Fruit fly (Drosophila melanogaster): ENCODE data around the gene CG31870.

CG31870 gene

DNA sequence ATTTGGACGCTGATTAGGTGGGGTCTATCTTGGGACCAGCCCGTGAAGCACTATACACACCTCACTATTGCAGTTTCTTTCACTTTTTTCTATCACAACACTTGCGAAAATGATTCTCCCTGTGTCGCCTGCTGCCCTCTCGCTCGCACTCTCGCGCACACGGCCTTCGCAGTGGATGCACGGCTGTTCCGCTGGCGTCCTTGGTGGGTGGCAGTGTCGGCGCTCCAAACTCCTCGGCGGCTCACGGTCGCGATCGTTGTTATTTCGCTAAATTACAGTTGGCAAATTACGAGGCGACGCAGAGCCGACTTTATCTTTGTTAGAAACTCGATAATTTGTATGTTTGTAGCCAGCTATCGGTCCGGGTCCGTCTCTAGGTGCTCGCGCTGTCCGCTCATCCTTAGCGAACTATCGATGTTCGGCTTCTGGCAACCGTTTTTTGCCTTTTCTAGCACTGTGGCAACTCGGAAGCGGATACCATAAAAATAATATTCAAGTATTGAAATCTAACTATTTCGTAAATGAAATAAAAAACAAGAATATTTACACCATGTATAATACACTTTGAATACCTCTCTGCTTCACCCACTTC is 22.3 kb upstream of the CG31870 start, which contains the start of gene Ubc2:
Gene Ubc2 (minus strand): TSS at position 410 of the 592 bp plus-strand sequence.
- TF ChIP-seq kay (GFP tag; ENCODE audit: borderline replicate concordance) (no peak), cic (GFP tag; optimal IDR thresholded peaks at IDR 0.05) (no peak), toe (GFP tag; optimal IDR thresholded peaks at IDR 0.05) (no peak), CG14711 (tag; optimal IDR thresholded peaks at IDR 0.05) (peak; percentile 32), CG1620 (GFP tag; optimal IDR thresholded peaks at IDR 0.05) (peak; percentile 24), Clk (GFP tag; optimal IDR thresholded peaks at IDR 0.05) (no peak), cnc (optimal IDR thresholded peaks at IDR 0.05) (no peak), CG11617 (GFP tag; optimal IDR thresholded peaks at IDR 0.05) (no peak), Hr96 (GFP tag; optimal IDR thresholded peaks at IDR 0.05) (peak; percentile 21), ovo (GFP tag; optimal IDR thresholded peaks at IDR 0.05) (no peak), pad (GFP tag; optimal IDR thresholded peaks at IDR 0.05) (no peak), CG5204 (GFP tag; optimal IDR thresholded peaks at IDR 0.05) (no peak), tj (GFP tag; optimal IDR thresholded peaks at IDR 0.05) (no peak), bab1 (GFP tag; optimal IDR thresholded peaks at IDR 0.05) (peak; percentile 59), CG7101 (tag; optimal IDR thresholded peaks at IDR 0.05) (no peak), CG33017 (tag; optimal IDR thresholded peaks at IDR 0.05) (peak; percentile 3), Crg-1 (GFP tag; optimal IDR thresholded peaks at IDR 0.05) (no peak), CG7045 (GFP tag; optimal IDR thresholded peaks at IDR 0.05) (no peak), Mnt (GFP tag; optimal IDR thresholded peaks at IDR 0.05) (peak; percentile 47), CG12768 (GFP tag; optimal IDR thresholded peaks at IDR 0.05) (no peak)

DNA sequence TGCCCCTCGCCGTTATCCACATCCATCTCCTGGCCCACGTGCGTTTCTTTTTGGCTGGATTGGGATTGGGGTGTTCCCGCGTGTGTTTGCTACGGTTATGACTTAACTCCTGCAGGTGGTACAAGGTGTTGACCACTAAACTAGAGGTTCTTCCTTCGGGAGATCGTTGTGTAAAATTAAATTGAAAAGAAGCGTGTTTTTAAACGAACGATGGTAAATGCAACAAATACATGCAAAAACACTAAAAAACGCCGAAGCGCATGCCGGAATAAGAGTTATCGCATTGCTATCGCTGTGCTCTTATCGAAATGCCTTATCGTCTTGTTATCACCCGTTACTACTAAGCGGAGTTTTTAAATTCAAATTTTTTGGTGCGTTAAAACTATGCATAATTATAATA is 20.3 kb upstream of the CG31870 start, which contains the start of gene CG6724:
Gene CG6724 (minus strand): TSS at position 245 of the 400 bp plus-strand sequence.
- TF ChIP-seq CG5204 (GFP tag; optimal IDR thresholded peaks at IDR 0.05) (no peak), kay (GFP tag; ENCODE audit: borderline replicate concordance) (no peak), Mnt (GFP tag; optimal IDR thresholded peaks at IDR 0.05) (peak; percentile 96), bab1 (GFP tag; optimal IDR thresholded peaks at IDR 0.05) (peak; percentile 16), Clk (GFP tag; optimal IDR thresholded peaks at IDR 0.05) (no peak), CG11617 (GFP tag; optimal IDR thresholded peaks at IDR 0.05) (no peak), CG12768 (GFP tag; optimal IDR thresholded peaks at IDR 0.05) (no peak)

DNA sequence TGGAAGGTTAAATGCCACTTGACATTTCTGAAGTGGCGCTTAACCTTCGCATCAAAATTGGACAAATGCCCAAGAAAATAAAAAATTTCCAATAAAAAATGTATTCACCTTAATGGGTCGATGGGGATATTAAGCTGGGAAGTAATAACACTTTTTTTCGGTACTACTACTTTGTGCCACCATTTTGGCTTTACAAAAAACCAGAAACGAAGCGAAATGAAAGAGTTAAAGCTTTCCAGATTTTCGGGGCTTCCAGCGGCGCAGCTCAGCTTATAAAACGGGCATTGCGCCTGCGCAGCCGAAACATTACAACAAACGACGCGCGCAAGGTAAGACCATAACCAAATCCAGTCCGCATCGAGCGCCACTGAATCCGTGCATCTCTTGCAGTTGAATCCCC is 19.5 kb upstream of the CG31870 start, which contains the start of gene CG17127:
Gene CG17127 (plus strand): TSS at position 301 of the 400 bp plus-strand sequence.
- TF ChIP-seq cnc (optimal IDR thresholded peaks at IDR 0.05): no peak
- TF ChIP-seq Crg-1 (GFP tag; optimal IDR thresholded peaks at IDR 0.05): no peak
- no peak for TF ChIP-seq CG5204 (GFP tag; optimal IDR thresholded peaks at IDR 0.05)
- no peak for TF ChIP-seq kay (GFP tag; ENCODE audit: borderline replicate concordance)
- TF ChIP-seq CG7045 (GFP tag; optimal IDR thresholded peaks at IDR 0.05): no peak
- TF ChIP-seq tj (GFP tag; optimal IDR thresholded peaks at IDR 0.05): no peak
- no peak for TF ChIP-seq pad (GFP tag; optimal IDR thresholded peaks at IDR 0.05)
- TF ChIP-seq Mnt (GFP tag; optimal IDR thresholded peaks at IDR 0.05): no peak
- TF ChIP-seq bab1 (GFP tag; optimal IDR thresholded peaks at IDR 0.05): no peak
- TF ChIP-seq toe (GFP tag; optimal IDR thresholded peaks at IDR 0.05): no peak

DNA sequence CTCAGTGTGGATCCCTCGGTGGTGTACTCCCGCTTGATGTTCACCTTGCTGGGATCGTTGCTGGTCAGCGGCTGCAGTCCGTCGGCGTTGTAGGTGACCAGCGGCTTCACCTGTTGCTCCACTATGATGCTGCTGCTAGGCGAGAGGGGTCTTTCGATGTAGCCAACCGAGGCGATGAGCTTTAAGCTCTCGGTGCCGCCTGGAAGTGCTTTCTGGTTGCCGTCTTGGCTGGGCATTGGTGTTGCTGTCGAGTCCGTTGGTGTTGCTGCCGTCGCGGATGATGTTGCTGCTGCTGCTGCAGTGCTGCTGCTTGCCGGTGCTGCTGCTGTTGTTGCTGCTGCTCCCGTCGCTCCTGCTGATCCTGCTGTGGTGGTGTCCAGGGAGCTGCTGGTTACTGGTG is 16.0 kb upstream of the CG31870 start:
- TF ChIP-seq CG11617 (GFP tag; optimal IDR thresholded peaks at IDR 0.05) (no peak), Mnt (GFP tag; optimal IDR thresholded peaks at IDR 0.05) (no peak), bab1 (GFP tag; optimal IDR thresholded peaks at IDR 0.05) (no peak), CG33017 (tag; optimal IDR thresholded peaks at IDR 0.05) (no peak), ovo (GFP tag; optimal IDR thresholded peaks at IDR 0.05) (no peak), CG5204 (GFP tag; optimal IDR thresholded peaks at IDR 0.05) (no peak), cic (GFP tag; optimal IDR thresholded peaks at IDR 0.05) (no peak), toe (GFP tag; optimal IDR thresholded peaks at IDR 0.05) (no peak), kay (GFP tag; ENCODE audit: borderline replicate concordance) (no peak), CG7045 (GFP tag; optimal IDR thresholded peaks at IDR 0.05) (no peak), cnc (optimal IDR thresholded peaks at IDR 0.05) (no peak), CG14711 (tag; optimal IDR thresholded peaks at IDR 0.05) (no peak)

DNA sequence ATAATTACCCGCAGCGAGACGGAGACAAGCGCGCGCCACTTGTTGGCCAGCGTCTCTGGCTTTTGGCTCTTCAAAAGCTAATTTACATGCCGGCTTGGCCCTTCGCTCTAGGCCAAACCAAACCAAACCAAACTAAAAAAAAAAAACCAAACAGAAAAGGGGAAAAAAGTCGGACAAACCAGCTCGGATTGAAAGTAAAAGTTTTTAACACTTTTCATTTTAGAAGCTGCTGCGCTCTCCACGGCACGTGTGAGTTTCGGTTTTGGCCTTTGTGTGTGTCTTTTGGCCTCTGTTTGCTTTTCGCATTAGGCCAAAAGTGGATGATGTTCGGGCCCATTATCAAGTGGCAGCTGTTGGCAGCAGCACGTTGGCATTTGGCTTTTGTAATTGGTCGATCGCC is 8.8 kb upstream of the CG31870 start:
- TF ChIP-seq CG11617 (GFP tag; optimal IDR thresholded peaks at IDR 0.05): no peak
- TF ChIP-seq cnc (optimal IDR thresholded peaks at IDR 0.05): no peak
- TF ChIP-seq CG7045 (GFP tag; optimal IDR thresholded peaks at IDR 0.05): no peak
- no peak for TF ChIP-seq CG33017 (tag; optimal IDR thresholded peaks at IDR 0.05)
- no peak for TF ChIP-seq kay (GFP tag; ENCODE audit: borderline replicate concordance)
- TF ChIP-seq CG12768 (GFP tag; optimal IDR thresholded peaks at IDR 0.05): no peak
- TF ChIP-seq CG1620 (GFP tag; optimal IDR thresholded peaks at IDR 0.05): no peak
- no peak for TF ChIP-seq CG5204 (GFP tag; optimal IDR thresholded peaks at IDR 0.05)
- TF ChIP-seq Hr96 (GFP tag; optimal IDR thresholded peaks at IDR 0.05): no peak
- no peak for TF ChIP-seq Mnt (GFP tag; optimal IDR thresholded peaks at IDR 0.05)
- TF ChIP-seq Clk (GFP tag; optimal IDR thresholded peaks at IDR 0.05): no peak
- TF ChIP-seq CG14711 (tag; optimal IDR thresholded peaks at IDR 0.05): no peak

DNA sequence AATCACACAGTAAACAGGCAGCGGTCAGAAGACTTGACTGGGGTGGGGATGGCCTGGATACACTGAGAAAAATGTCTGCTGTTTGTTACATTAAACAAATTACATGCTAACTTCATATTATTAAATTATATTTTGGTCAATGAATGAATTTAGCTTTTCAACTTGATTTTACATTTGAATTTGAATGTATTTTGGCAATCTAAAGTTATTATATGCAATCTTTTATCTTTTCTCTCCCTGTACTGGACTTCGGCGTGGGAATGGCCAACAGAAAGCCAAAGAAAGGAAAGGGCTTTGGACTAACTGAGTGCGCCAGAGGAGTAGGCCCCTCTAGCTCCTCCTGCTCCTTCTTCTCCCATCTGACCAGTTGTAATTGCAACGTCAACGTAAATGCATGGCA is 1.3 kb downstream of the CG31870 start:
- TF ChIP-seq tj (GFP tag; optimal IDR thresholded peaks at IDR 0.05) (no peak), cic (GFP tag; optimal IDR thresholded peaks at IDR 0.05) (no peak)

dm6 chr2L:10792072-10792471 is 2.0 kb downstream of the CG31870 start:
- no peak for TF ChIP-seq cnc (optimal IDR thresholded peaks at IDR 0.05)
- no peak for TF ChIP-seq CG1620 (GFP tag; optimal IDR thresholded peaks at IDR 0.05)
- no peak for TF ChIP-seq Mnt (GFP tag; optimal IDR thresholded peaks at IDR 0.05)
- no peak for TF ChIP-seq CG5204 (GFP tag; optimal IDR thresholded peaks at IDR 0.05)
- no peak for TF ChIP-seq CG7101 (tag; optimal IDR thresholded peaks at IDR 0.05)
- no peak for TF ChIP-seq CG33017 (tag; optimal IDR thresholded peaks at IDR 0.05)
- no peak for TF ChIP-seq CG14711 (tag; optimal IDR thresholded peaks at IDR 0.05)
- no peak for TF ChIP-seq cic (GFP tag; optimal IDR thresholded peaks at IDR 0.05)
- TF ChIP-seq Hr96 (GFP tag; optimal IDR thresholded peaks at IDR 0.05): no peak

Measured in whole organism, adult.